Worm (Caenorhabditis elegans) whole organism, L4 larva: Measurements from ENCODE around the gene C30G7.4.

Source experiments
- dve-1 ChIP-seq: sonication (generic microtip); optimal IDR thresholded peaks from 2 replicates; lab custom pipeline; 2017; ENCODE audit warnings: antibody characterized with exemption, mild to moderate bottlenecking, missing genetic modification characterization, missing compliant biosample characterization; ENCODE audit not compliant: insufficient read depth
- lin-15B ChIP-seq: fragments of 150-350 bp; sonication (generic microtip); optimal IDR thresholded peaks from 3 replicates; lab custom pipeline; 2014; ENCODE audit warnings: missing biosample characterization, missing genetic modification characterization
- madf-5 ChIP-seq, 2 experiments: fragments of 200-800 bp; sonication (Bioruptor generic); IDR thresholded peaks; 2 replicates each; pipeline ENCODE4 v1.3.6; 2022; ENCODE audit warnings: missing compliant biosample characterization in 2 of 2, missing genetic modification characterization in 2 of 2
- spr-1 ChIP-seq: sonication (generic microtip); optimal IDR thresholded peaks from 2 replicates; lab custom pipeline; 2016; ENCODE audit warnings: mild to moderate bottlenecking, missing genetic modification characterization, missing compliant biosample characterization
- zip-11 ChIP-seq: fragments of 200-800 bp; sonication (Bioruptor generic); IDR thresholded peaks from 2 replicates; pipeline ENCODE4 v1.3.6; 2022; ENCODE audit warnings: missing genetic modification characterization, missing compliant biosample characterization

- no peak for TF ChIP-seq spr-1 (tag; lab: Kevin White, UChicago)
- TF ChIP-seq madf-5 (GFP tag; IDR thresholded peaks at IDR 0.05; lab: Robert Waterston, UW): no peak
- no peak for TF ChIP-seq dve-1
- no peak for TF ChIP-seq lin-15B
- TF ChIP-seq zip-11 (GFP tag; lab: Robert Waterston, UW): no peak
Measured at ce11 chrV:14984593-14984992, 37.7 kb upstream of the C30G7.4 start, which contains the start of gene F02D8.4.
